Worm (Caenorhabditis elegans) whole organism, L4 larva: Measurements from ENCODE around the gene msp-142.
"Not testable (repeated sequence)": the region's sequence is repeated elsewhere in the genome, so short reads cannot be mapped to it uniquely, and the experiment has no call there.

Experiments used
- F37D6.2 ChIP-seq: sonication (generic microtip); optimal IDR thresholded peaks from 2 replicates; lab custom pipeline; 2016; ENCODE audit warnings: mild to moderate bottlenecking, missing genetic modification characterization, missing compliant biosample characterization
- F49E8.2 ChIP-seq: sonication (generic microtip); optimal IDR thresholded peaks from 2 replicates; lab custom pipeline; 2016; ENCODE audit warnings: missing compliant biosample characterization, mild to moderate bottlenecking, missing genetic modification characterization, borderline replicate concordance
- R02D3.7 ChIP-seq: fragments of 150-350 bp; sonication (generic microtip); optimal IDR thresholded peaks from 3 replicates; lab custom pipeline; 2014; ENCODE audit warnings: missing biosample characterization, missing genetic modification characterization
- T20F7.1 ChIP-seq: fragments of 200-800 bp; sonication (Bioruptor generic); optimal IDR thresholded peaks from 2 replicates; lab custom pipeline; 2018; ENCODE audit warnings: mild to moderate bottlenecking, missing genetic modification characterization, missing compliant biosample characterization
- T26A8.4 ChIP-seq: fragments of 200-800 bp; sonication (Bioruptor generic); IDR thresholded peaks from 2 replicates; pipeline ENCODE4 v1.3.6; 2022; ENCODE audit warnings: missing genetic modification characterization, missing compliant biosample characterization
- Y48G9A.11 ChIP-seq: fragments of 200-800 bp; sonication (Bioruptor generic); IDR thresholded peaks from 2 replicates; pipeline ENCODE4 v1.3.6; 2022; ENCODE audit warnings: missing genetic modification reagents, missing genetic modification characterization, missing compliant biosample characterization
- aly-2 ChIP-seq: sonication (generic microtip); optimal IDR thresholded peaks from 2 replicates; lab custom pipeline; 2018; ENCODE audit warnings: missing biosample characterization, missing genetic modification characterization
- ama-1 ChIP-seq: fragments of 150-350 bp; optimal IDR thresholded peaks from 2 replicates; lab custom pipeline; 2014; ENCODE audit warnings: inconsistent platforms, mixed read lengths
- attf-4 ChIP-seq: sonication (generic microtip); optimal IDR thresholded peaks from 3 replicates; lab custom pipeline; 2017; ENCODE audit warnings: missing biosample characterization, missing genetic modification characterization
- ceh-20 ChIP-seq: fragments of 200-800 bp; sonication (Bioruptor generic); IDR thresholded peaks from 2 replicates; pipeline ENCODE4 v1.3.6; 2022; ENCODE audit warnings: missing genetic modification reagents, missing genetic modification characterization, missing compliant biosample characterization
- ceh-28 ChIP-seq: fragments of 150-350 bp; optimal IDR thresholded peaks from 2 replicates; lab custom pipeline; 2014; ENCODE audit warnings: missing biosample characterization, missing genetic modification reagents, missing genetic modification characterization
- ceh-62 ChIP-seq: sonication (generic microtip); optimal IDR thresholded peaks from 2 replicates; lab custom pipeline; 2017; ENCODE audit warnings: missing biosample characterization, missing genetic modification characterization
- ceh-82 ChIP-seq: sonication (generic microtip); optimal IDR thresholded peaks from 2 replicates; lab custom pipeline; 2017; ENCODE audit warnings: missing biosample characterization, missing genetic modification characterization
- ces-1 ChIP-seq: fragments of 150-350 bp; sonication (generic microtip); optimal IDR thresholded peaks from 4 replicates; lab custom pipeline; 2014; ENCODE audit warnings: missing biosample characterization, missing genetic modification reagents, missing genetic modification characterization
- cey-2 ChIP-seq: sonication (generic microtip); optimal IDR thresholded peaks from 3 replicates; lab custom pipeline; 2017; ENCODE audit warnings: missing genetic modification characterization, mild to moderate bottlenecking, missing compliant biosample characterization, antibody characterized with exemption, borderline replicate concordance; ENCODE audit not compliant: insufficient read depth
- daf-8 ChIP-seq: fragments of 200-800 bp; sonication (Bioruptor generic); IDR thresholded peaks from 2 replicates; pipeline ENCODE4 v1.3.6; 2022; ENCODE audit warnings: missing genetic modification characterization, missing compliant biosample characterization
- dpl-1 ChIP-seq: fragments of 150-350 bp; optimal IDR thresholded peaks from 2 replicates; lab custom pipeline; 2014; ENCODE audit warnings: missing biosample characterization, missing genetic modification reagents, missing genetic modification characterization
- egl-27 ChIP-seq: sonication (generic microtip); optimal IDR thresholded peaks from 3 replicates; lab custom pipeline; 2017; ENCODE audit warnings: missing biosample characterization, missing genetic modification reagents, missing genetic modification characterization
- egl-43 ChIP-seq: fragments of 200-800 bp; sonication (Bioruptor generic); IDR thresholded peaks from 2 replicates; pipeline ENCODE4 v1.3.6; 2022; ENCODE audit warnings: missing genetic modification reagents, missing genetic modification characterization, missing compliant biosample characterization
- fos-1 ChIP-seq: fragments of 150-350 bp; optimal IDR thresholded peaks from 2 replicates; lab custom pipeline; 2014; ENCODE audit warnings: missing biosample characterization, missing genetic modification characterization
- gei-8 ChIP-seq: fragments of 200-800 bp; sonication (Bioruptor generic); optimal IDR thresholded peaks from 2 replicates; lab custom pipeline; 2018; ENCODE audit warnings: mild to moderate bottlenecking, missing genetic modification characterization, missing compliant biosample characterization
- hif-1 ChIP-seq, 2 experiments: sonication (generic microtip); optimal IDR thresholded peaks; 2 replicates each; lab custom pipeline; 2016 to 2017; ENCODE audit warnings: missing compliant biosample characterization in 2 of 2, missing genetic modification characterization in 2 of 2, missing genetic modification reagents in 2 of 2, missing genotype in 2 of 2, mild to moderate bottlenecking in 1 of 2
- hlh-11 ChIP-seq: fragments of 200-800 bp; sonication (Bioruptor generic); optimal IDR thresholded peaks from 2 replicates; lab custom pipeline; 2018; ENCODE audit warnings: mild to moderate bottlenecking, missing genetic modification characterization, missing compliant biosample characterization
- hlh-30 ChIP-seq: sonication (generic microtip); optimal IDR thresholded peaks from 2 replicates; lab custom pipeline; 2017; ENCODE audit warnings: antibody characterized with exemption, mild to moderate bottlenecking, missing genetic modification characterization, missing compliant biosample characterization; ENCODE audit not compliant: insufficient read depth
- lim-7 ChIP-seq: fragments of 200-800 bp; sonication (Bioruptor generic); IDR thresholded peaks from 2 replicates; pipeline ENCODE4 v1.3.6; 2022; ENCODE audit warnings: missing genetic modification characterization, missing compliant biosample characterization
- lin-38 ChIP-seq: fragments of 200-800 bp; sonication (Bioruptor generic); IDR thresholded peaks from 2 replicates; pipeline ENCODE4 v1.3.6; 2022; ENCODE audit warnings: missing genetic modification reagents, missing genetic modification characterization, missing compliant biosample characterization
- lir-3 ChIP-seq: sonication (generic microtip); optimal IDR thresholded peaks from 2 replicates; lab custom pipeline; 2016; ENCODE audit warnings: mild to moderate bottlenecking, missing genetic modification characterization, missing compliant biosample characterization
- madf-5 ChIP-seq, 2 experiments: fragments of 200-800 bp; sonication (Bioruptor generic); IDR thresholded peaks; 2 replicates each; pipeline ENCODE4 v1.3.6; 2022; ENCODE audit warnings: missing compliant biosample characterization in 2 of 2, missing genetic modification characterization in 2 of 2
- madf-9 ChIP-seq: fragments of 200-800 bp; sonication (Bioruptor generic); conservative IDR thresholded peaks from 2 replicates; pipeline ENCODE4 v1.3.6; 2022; ENCODE audit warnings: missing genetic modification reagents, missing genetic modification characterization, missing compliant biosample characterization
- mes-2 ChIP-seq: sonication (generic microtip); optimal IDR thresholded peaks from 2 replicates; lab custom pipeline; 2016; ENCODE audit warnings: missing genotype, mild to moderate bottlenecking, missing genetic modification characterization, missing compliant biosample characterization; ENCODE audit not compliant: poor library complexity, severe bottlenecking
- mxl-3 ChIP-seq: fragments of 200-800 bp; sonication (Bioruptor generic); optimal IDR thresholded peaks from 2 replicates; lab custom pipeline; 2018; ENCODE audit warnings: mild to moderate bottlenecking, missing genetic modification characterization, missing compliant biosample characterization
- nhr-10 ChIP-seq: fragments of 150-350 bp; optimal IDR thresholded peaks from 2 replicates; lab custom pipeline; 2014; ENCODE audit warnings: missing biosample characterization, missing genetic modification characterization
- nhr-111 ChIP-seq: fragments of 200-800 bp; sonication (Bioruptor generic); optimal IDR thresholded peaks from 2 replicates; lab custom pipeline; 2018; ENCODE audit warnings: mild to moderate bottlenecking, missing genetic modification characterization, missing compliant biosample characterization
- nhr-6 ChIP-seq: fragments of 150-350 bp; optimal IDR thresholded peaks from 2 replicates; lab custom pipeline; 2014; ENCODE audit warnings: missing biosample characterization, missing genetic modification characterization
- nhr-76 ChIP-seq: fragments of 150-350 bp; optimal IDR thresholded peaks from 2 replicates; lab custom pipeline; 2014; ENCODE audit warnings: missing biosample characterization, missing genetic modification characterization
- pha-4 ChIP-seq, 2 experiments: fragments of 150-350 bp in 1 of 2; fragments of 200-800 bp in 1 of 2; sonication (Bioruptor generic) in 1 of 2; IDR thresholded peaks in 1 of 2; optimal IDR thresholded peaks in 1 of 2; 2 replicates each; pipeline versions ENCODE4 v1.3.6 to Lab custom; 2014 to 2022; ENCODE audit warnings: missing genetic modification characterization in 2 of 2, missing genetic modification reagents in 2 of 2, missing biosample characterization in 1 of 2, missing compliant biosample characterization in 1 of 2
- sdz-12 ChIP-seq: fragments of 200-800 bp; sonication (Bioruptor generic); optimal IDR thresholded peaks from 2 replicates; lab custom pipeline; 2018; ENCODE audit warnings: mild to moderate bottlenecking, missing genetic modification characterization, missing compliant biosample characterization
- skn-1 ChIP-seq: fragments of 150-350 bp; optimal IDR thresholded peaks from 2 replicates; lab custom pipeline; 2014; ENCODE audit warnings: missing biosample characterization, missing genetic modification characterization
- snpc-4 ChIP-seq: fragments of 150-350 bp; optimal IDR thresholded peaks from 2 replicates; lab custom pipeline; 2014; ENCODE audit warnings: missing biosample characterization, missing genetic modification characterization
- spr-1 ChIP-seq: sonication (generic microtip); optimal IDR thresholded peaks from 2 replicates; lab custom pipeline; 2016; ENCODE audit warnings: mild to moderate bottlenecking, missing genetic modification characterization, missing compliant biosample characterization
- tra-1 ChIP-seq: fragments of 200-800 bp; sonication (Bioruptor generic); IDR thresholded peaks from 2 replicates; pipeline ENCODE4 v1.3.6; 2022; ENCODE audit warnings: missing genetic modification reagents, missing genetic modification characterization, missing compliant biosample characterization
- unc-130 ChIP-seq: sonication (generic microtip); optimal IDR thresholded peaks from 2 replicates; lab custom pipeline; 2016; ENCODE audit warnings: missing genetic modification reagents, missing genetic modification characterization, missing compliant biosample characterization
- unc-39 ChIP-seq: sonication (generic microtip); optimal IDR thresholded peaks from 2 replicates; lab custom pipeline; 2017; ENCODE audit warnings: missing biosample characterization, missing genetic modification characterization
- zag-1 ChIP-seq: fragments of 150-350 bp; optimal IDR thresholded peaks from 2 replicates; lab custom pipeline; 2014; ENCODE audit warnings: missing biosample characterization, missing genetic modification characterization
- zip-2 ChIP-seq: fragments of 150-350 bp; optimal IDR thresholded peaks from 2 replicates; lab custom pipeline; 2014; ENCODE audit warnings: missing biosample characterization, missing genetic modification characterization

msp-142 gene

ce11 chrII:5815382-5815781 is 17.7 kb downstream of the msp-142 start, which contains the start of gene wago-5:
Gene wago-5, minus strand, starts transcription at chrII:5815482.
- not testable (repeated sequence) for TF ChIP-seq sdz-12 (GFP tag; lab: Kevin White, UChicago); spr-1 (tag; lab: Kevin White, UChicago); attf-4

DNA sequence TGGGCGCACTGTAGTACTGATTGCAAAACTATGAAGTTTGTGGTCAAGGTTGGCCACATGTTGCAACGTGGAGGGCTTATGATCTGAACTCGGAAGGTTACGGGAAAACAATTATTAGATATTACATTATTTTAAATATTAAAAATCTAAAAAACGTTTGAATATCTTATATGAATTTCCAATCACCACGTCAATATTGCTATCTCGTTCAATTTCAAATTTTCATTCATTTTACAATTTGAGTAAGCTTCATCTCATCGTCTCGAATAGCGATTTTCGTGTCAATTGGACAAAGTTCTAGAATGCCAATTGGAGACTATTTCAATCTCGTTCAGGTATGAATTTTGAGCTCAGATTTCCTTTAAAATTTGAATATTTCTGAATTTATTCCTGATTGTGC is 18.6 kb downstream of the msp-142 start, which contains the start of gene ZK1248.20:
TSS of gene ZK1248.20 (plus strand) at position 301 of the 400 bp plus-strand sequence.
- TF ChIP-seq mes-2 (tag; lab: Kevin White, UChicago) (no peak), cey-2 (tag; lab: Kevin White, UChicago) (no peak), egl-43 (no peak)

DNA sequence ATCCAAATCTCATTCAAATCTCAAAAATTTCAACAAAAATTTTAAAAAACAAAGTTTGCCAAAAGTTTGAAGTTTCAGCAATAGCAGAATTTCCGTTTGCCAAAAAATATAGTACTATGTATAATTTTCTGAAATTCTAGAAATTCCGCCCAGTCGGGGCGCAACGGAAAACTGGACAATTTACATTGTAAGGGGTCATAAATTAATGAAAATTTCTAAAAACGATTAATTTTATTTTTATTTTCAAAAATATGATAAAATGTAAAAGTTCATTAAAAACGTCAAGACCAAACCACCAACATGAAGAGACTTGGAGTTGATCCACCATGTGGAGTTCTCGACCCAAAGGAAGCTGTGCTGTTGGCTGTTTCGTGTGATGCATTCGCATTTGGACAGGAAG is 20.6 kb downstream of the msp-142 start, which contains the start of gene ZK1248.4:
TSS of gene ZK1248.4 (plus strand) at position 301 of the 400 bp plus-strand sequence.
- TF ChIP-seq nhr-111 (GFP tag; lab: Kevin White, UChicago) (no peak), gei-8 (GFP tag; lab: Kevin White, UChicago) (no peak), R02D3.7 (no peak), pha-4 (GFP tag; IDR thresholded peaks at IDR 0.05; lab: Robert Waterston, UW) (no peak), pha-4 (tag; optimal IDR thresholded peaks at IDR 0.05; lab: Kevin White, UChicago) (no peak), ceh-20 (GFP tag; lab: Robert Waterston, UW) (no peak), ceh-82 (tag; lab: Kevin White, UChicago) (no peak), F37D6.2 (tag; lab: Kevin White, UChicago) (no peak), T26A8.4 (GFP tag; lab: Robert Waterston, UW) (no peak), egl-27 (no peak), ceh-62 (tag; lab: Kevin White, UChicago) (no peak), aly-2 (tag; lab: Kevin White, UChicago) (no peak), mes-2 (tag; lab: Kevin White, UChicago) (no peak)
- TF ChIP-seq, all 104 proteins: peak for 0

ce11 chrII:5819655-5820054 is 21.9 kb downstream of the msp-142 start:
- no peak for TF ChIP-seq F49E8.2 (tag; lab: Kevin White, UChicago)
- TF ChIP-seq skn-1 = no peak
- TF ChIP-seq mes-2 (tag; lab: Kevin White, UChicago) = peak; percentile 97
- no peak for TF ChIP-seq lim-7 (GFP tag; lab: Robert Waterston, UW)
- no peak for TF ChIP-seq T20F7.1 (GFP tag; lab: Kevin White, UChicago)
- TF ChIP-seq ama-1 (lab: Kevin White, UChicago) = no peak
- no peak for TF ChIP-seq nhr-10
- peak in 1 of 2 experiments; percentile 54 for TF ChIP-seq hif-1 (tag; optimal IDR thresholded peaks at IDR 0.05; lab: Kevin White, UChicago)
- no peak for TF ChIP-seq R02D3.7
- peak; percentile 24 for TF ChIP-seq dpl-1
- no peak for TF ChIP-seq madf-5 (GFP tag; IDR thresholded peaks at IDR 0.05; lab: Robert Waterston, UW)
- TF ChIP-seq Y48G9A.11 (GFP tag; lab: Robert Waterston, UW) = peak; percentile 25; the same call in 1 of the 2 replicates
- TF ChIP-seq ceh-28 (tag; lab: Kevin White, UChicago) = no peak
- no peak for TF ChIP-seq zip-2
- TF ChIP-seq lin-38 (GFP tag; lab: Robert Waterston, UW) = peak; percentile 90
- TF ChIP-seq nhr-6 (tag; lab: Kevin White, UChicago) = no peak
- TF ChIP-seq madf-9 (GFP tag; lab: Robert Waterston, UW) = peak; percentile 47; the same call in 1 of the 2 replicates
- TF ChIP-seq ces-1 (GFP tag; lab: Kevin White, UChicago) = no peak
- no peak for TF ChIP-seq unc-39
- TF ChIP-seq snpc-4 (tag; lab: Kevin White, UChicago) = no peak
- no peak for TF ChIP-seq nhr-76
- TF ChIP-seq zag-1 (tag; lab: Kevin White, UChicago) = no peak
- no peak for TF ChIP-seq lir-3 (tag; lab: Kevin White, UChicago)
- 0 out of 2 replicates have a peak, but pooled peaks have one; percentile 21 for TF ChIP-seq tra-1
- TF ChIP-seq fos-1 = no peak
- TF ChIP-seq hlh-30 (tag; lab: Kevin White, UChicago) = no peak
- no peak for TF ChIP-seq daf-8 (GFP tag; lab: Robert Waterston, UW)
- no peak for TF ChIP-seq hlh-11 (tag; lab: Kevin White, UChicago)
- no peak for TF ChIP-seq mxl-3 (GFP tag; lab: Kevin White, UChicago)
- TF ChIP-seq F37D6.2 (tag; lab: Kevin White, UChicago) = no peak
- peak; percentile 91 for TF ChIP-seq unc-130 (GFP tag; lab: Kevin White, UChicago)
